Worm (Caenorhabditis elegans) whole organism, L1 larva: ENCODE data around the gene ddx-35.

Experiments
- C04F5.9 ChIP-seq: sonication (generic microtip); optimal IDR thresholded peaks from 2 replicates; lab custom pipeline; 2016; ENCODE audit warnings: missing genetic modification characterization, missing compliant biosample characterization
- C34B4.2 ChIP-seq: sonication (generic microtip); optimal IDR thresholded peaks from 2 replicates; lab custom pipeline; 2017; ENCODE audit warnings: mild to moderate bottlenecking, missing genetic modification characterization, missing compliant biosample characterization
- Y116A8C.19 ChIP-seq: sonication (generic microtip); optimal IDR thresholded peaks from 2 replicates; lab custom pipeline; 2016; ENCODE audit warnings: missing compliant biosample characterization, missing genetic modification characterization, borderline replicate concordance
- aha-1 ChIP-seq: fragments of 150-350 bp; optimal IDR thresholded peaks from 2 replicates; lab custom pipeline; 2014; ENCODE audit warnings: missing biosample characterization, missing genetic modification characterization
- alr-1 ChIP-seq: fragments of 200-800 bp; sonication (Bioruptor generic); optimal IDR thresholded peaks from 2 replicates; lab custom pipeline; 2018; ENCODE audit warnings: borderline replicate concordance, mild to moderate bottlenecking, missing genetic modification characterization, missing compliant biosample characterization
- aly-2 ChIP-seq: fragments of 150-350 bp; optimal IDR thresholded peaks from 2 replicates; lab custom pipeline; 2014; ENCODE audit warnings: missing biosample characterization, missing genetic modification characterization
- blmp-1 ChIP-seq: fragments of 150-350 bp; optimal IDR thresholded peaks from 2 replicates; lab custom pipeline; 2014; ENCODE audit warnings: missing biosample characterization, missing genetic modification characterization
- ceh-63 ChIP-seq: fragments of 200-800 bp; sonication (Bioruptor generic); optimal IDR thresholded peaks from 2 replicates; lab custom pipeline; 2018; ENCODE audit warnings: mild to moderate bottlenecking, missing genetic modification characterization, missing compliant biosample characterization
- ceh-90 ChIP-seq: sonication (generic microtip); optimal IDR thresholded peaks from 2 replicates; lab custom pipeline; 2016; ENCODE audit warnings: missing genetic modification characterization, missing compliant biosample characterization
- ces-1 ChIP-seq: fragments of 150-350 bp; optimal IDR thresholded peaks from 2 replicates; lab custom pipeline; 2014; ENCODE audit warnings: missing biosample characterization, missing genetic modification reagents, missing genetic modification characterization
- dpl-1 ChIP-seq, 3 experiments: fragments of 150-350 bp in 2 of 3; sonication (generic microtip) in 1 of 3; optimal IDR thresholded peaks; 2 replicates each; lab custom pipeline; 2014 to 2017; ENCODE audit warnings: missing biosample characterization in 3 of 3, missing genetic modification characterization in 3 of 3, missing genetic modification reagents in 3 of 3
- efl-1 ChIP-seq, 4 experiments: fragments of 150-350 bp; optimal IDR thresholded peaks in 3 of 4; peaks in 1 of 4; 1 replicate in 1 of 4; 2 replicates in 3 of 4; lab custom pipeline; 2014; ENCODE audit warnings: missing biosample characterization in 2 of 4, missing genetic modification characterization in 2 of 4, missing genetic modification reagents in 2 of 4
- efl-3 ChIP-seq: fragments of 200-800 bp; sonication (Bioruptor generic); optimal IDR thresholded peaks from 2 replicates; lab custom pipeline; 2018; ENCODE audit warnings: mild to moderate bottlenecking, missing genetic modification characterization, missing compliant biosample characterization
- egl-27 ChIP-seq, 2 experiments: fragments of 150-350 bp in 1 of 2; sonication (generic microtip); optimal IDR thresholded peaks; 3 replicates each; lab custom pipeline; 2017 to 2018; ENCODE audit warnings: missing biosample characterization in 2 of 2, missing genetic modification characterization in 2 of 2, missing genetic modification reagents in 2 of 2
- elt-2 ChIP-seq: sonication (generic microtip); optimal IDR thresholded peaks from 2 replicates; lab custom pipeline; 2016; ENCODE audit warnings: missing genetic modification characterization, mild to moderate bottlenecking, inconsistent platforms, missing compliant biosample characterization, missing genetic modification reagents
- ets-5 ChIP-seq: fragments of 200-800 bp; sonication (Bioruptor generic); IDR thresholded peaks from 2 replicates; pipeline ENCODE4 v1.3.6; 2022; ENCODE audit warnings: missing genetic modification characterization, missing compliant biosample characterization
- fos-1 ChIP-seq: fragments of 150-350 bp; optimal IDR thresholded peaks from 2 replicates; lab custom pipeline; 2014; ENCODE audit warnings: missing biosample characterization, missing genetic modification characterization
- grh-1 ChIP-seq: fragments of 200-800 bp; sonication (Bioruptor generic); IDR thresholded peaks from 2 replicates; pipeline ENCODE4 v1.3.6; 2022; ENCODE audit warnings: missing genetic modification reagents, missing genetic modification characterization, missing compliant biosample characterization
- hlh-17 ChIP-seq: fragments of 200-800 bp; sonication (Bioruptor generic); optimal IDR thresholded peaks from 2 replicates; lab custom pipeline; 2018; ENCODE audit warnings: missing genetic modification characterization, mild to moderate bottlenecking, missing compliant biosample characterization, moderate library complexity, borderline replicate concordance
- hlh-4 ChIP-seq: sonication (generic microtip); optimal IDR thresholded peaks from 2 replicates; lab custom pipeline; 2016; ENCODE audit warnings: mild to moderate bottlenecking, missing genetic modification characterization, missing compliant biosample characterization
- hpl-2 ChIP-seq: fragments of 150-350 bp; optimal IDR thresholded peaks from 2 replicates; lab custom pipeline; 2014; ENCODE audit warnings: missing biosample characterization, missing genetic modification reagents, missing genetic modification characterization
- irx-1 ChIP-seq: sonication (generic microtip); optimal IDR thresholded peaks from 2 replicates; lab custom pipeline; 2016; ENCODE audit warnings: missing genetic modification characterization, missing compliant biosample characterization
- lin-13 ChIP-seq: fragments of 150-350 bp; optimal IDR thresholded peaks from 2 replicates; lab custom pipeline; 2014; ENCODE audit warnings: missing biosample characterization, missing genetic modification reagents, missing genetic modification characterization
- lin-14 ChIP-seq: fragments of 200-800 bp; sonication (Bioruptor generic); optimal IDR thresholded peaks from 2 replicates; lab custom pipeline; 2018; ENCODE audit warnings: mild to moderate bottlenecking, missing genetic modification characterization, moderate library complexity, missing compliant biosample characterization
- lin-15B ChIP-seq: fragments of 150-350 bp; sonication (generic microtip); optimal IDR thresholded peaks from 3 replicates; lab custom pipeline; 2014; ENCODE audit warnings: missing biosample characterization, missing genetic modification characterization
- lin-35 ChIP-seq, 2 experiments: fragments of 150-350 bp; optimal IDR thresholded peaks; 2 replicates each; lab custom pipeline; 2014; ENCODE audit warnings: missing biosample characterization in 2 of 2, missing genetic modification characterization in 2 of 2, missing genetic modification reagents in 2 of 2
- lir-3 ChIP-seq: sonication (generic microtip); optimal IDR thresholded peaks from 2 replicates; lab custom pipeline; 2016; ENCODE audit warnings: mild to moderate bottlenecking, missing genetic modification characterization, moderate library complexity, missing compliant biosample characterization; ENCODE audit not compliant: poor library complexity
- lsy-2 ChIP-seq, 2 experiments: fragments of 150-350 bp; optimal IDR thresholded peaks; 2 replicates each; lab custom pipeline; 2014; ENCODE audit warnings: missing biosample characterization in 2 of 2, missing genetic modification characterization in 2 of 2
- mdl-1 ChIP-seq, 2 experiments: fragments of 150-350 bp; optimal IDR thresholded peaks; 2 replicates each; lab custom pipeline; 2014 to 2017; ENCODE audit warnings: missing biosample characterization in 2 of 2, missing genetic modification characterization in 2 of 2, inconsistent platforms in 1 of 2
- nhr-11 ChIP-seq: fragments of 150-350 bp; optimal IDR thresholded peaks from 2 replicates; lab custom pipeline; 2014; ENCODE audit warnings: missing biosample characterization, missing genetic modification characterization
- nhr-19 ChIP-seq: fragments of 200-800 bp; sonication (Bioruptor generic); conservative IDR thresholded peaks from 2 replicates; pipeline ENCODE4 v1.3.6; 2022; ENCODE audit warnings: missing genetic modification characterization, missing compliant biosample characterization
- nhr-28 ChIP-seq: fragments of 150-350 bp; optimal IDR thresholded peaks from 2 replicates; lab custom pipeline; 2014; ENCODE audit warnings: missing biosample characterization, missing genetic modification characterization
- nhr-47 ChIP-seq: sonication (generic microtip); optimal IDR thresholded peaks from 2 replicates; lab custom pipeline; 2016; ENCODE audit warnings: mild to moderate bottlenecking, missing genetic modification characterization, moderate library complexity, missing compliant biosample characterization
- nhr-71 ChIP-seq: sonication (generic microtip); optimal IDR thresholded peaks from 2 replicates; lab custom pipeline; 2016; ENCODE audit warnings: mild to moderate bottlenecking, missing genetic modification characterization, moderate library complexity, missing compliant biosample characterization
- nhr-76 ChIP-seq: sonication (generic microtip); optimal IDR thresholded peaks from 2 replicates; lab custom pipeline; 2017; ENCODE audit warnings: missing biosample characterization, missing genetic modification characterization
- nhr-77 ChIP-seq: fragments of 150-350 bp; optimal IDR thresholded peaks from 2 replicates; lab custom pipeline; 2014; ENCODE audit warnings: missing biosample characterization, missing genetic modification characterization
- nhr-84 ChIP-seq: sonication (generic microtip); optimal IDR thresholded peaks from 2 replicates; lab custom pipeline; 2017; ENCODE audit warnings: missing biosample characterization, missing genetic modification characterization
- pax-3 ChIP-seq: fragments of 200-800 bp; sonication (Bioruptor generic); optimal IDR thresholded peaks from 2 replicates; lab custom pipeline; 2018; ENCODE audit warnings: mild to moderate bottlenecking, missing genetic modification characterization, moderate library complexity, missing compliant biosample characterization
- rnt-1 ChIP-seq: sonication (generic microtip); optimal IDR thresholded peaks from 2 replicates; lab custom pipeline; 2016; ENCODE audit warnings: mild to moderate bottlenecking, missing genetic modification characterization, moderate library complexity, missing compliant biosample characterization
- skn-1 ChIP-seq: fragments of 150-350 bp; optimal IDR thresholded peaks from 2 replicates; lab custom pipeline; 2014; ENCODE audit warnings: missing biosample characterization, missing genetic modification characterization
- sox-4 ChIP-seq: sonication (generic microtip); optimal IDR thresholded peaks from 2 replicates; lab custom pipeline; 2016; ENCODE audit warnings: missing genetic modification characterization, missing compliant biosample characterization
- sptf-1 ChIP-seq: fragments of 150-350 bp; optimal IDR thresholded peaks from 2 replicates; lab custom pipeline; 2014; ENCODE audit warnings: missing biosample characterization, missing genetic modification characterization
- sup-37 ChIP-seq: fragments of 200-800 bp; sonication (Bioruptor generic); optimal IDR thresholded peaks from 2 replicates; lab custom pipeline; 2018; ENCODE audit warnings: mild to moderate bottlenecking, missing genetic modification characterization, missing compliant biosample characterization
- swsn-7 ChIP-seq: sonication (generic microtip); optimal IDR thresholded peaks from 2 replicates; lab custom pipeline; 2016; ENCODE audit warnings: missing genetic modification characterization, missing compliant biosample characterization
- tlp-1 ChIP-seq: fragments of 150-350 bp; optimal IDR thresholded peaks from 2 replicates; lab custom pipeline; 2014; ENCODE audit warnings: missing biosample characterization, missing genetic modification characterization
- unc-62 ChIP-seq: fragments of 150-350 bp; optimal IDR thresholded peaks from 2 replicates; lab custom pipeline; 2014; ENCODE audit warnings: missing biosample characterization, missing genetic modification reagents, missing genetic modification characterization
- vab-15 ChIP-seq: sonication (generic microtip); optimal IDR thresholded peaks from 2 replicates; lab custom pipeline; 2017; ENCODE audit warnings: missing genotype, mild to moderate bottlenecking, missing genetic modification characterization, missing compliant biosample characterization
- xbp-1 ChIP-seq: sonication (generic microtip); optimal IDR thresholded peaks from 2 replicates; lab custom pipeline; 2016; ENCODE audit warnings: missing genetic modification characterization, missing compliant biosample characterization
- zag-1 ChIP-seq: fragments of 150-350 bp; optimal IDR thresholded peaks from 2 replicates; lab custom pipeline; 2014; ENCODE audit warnings: missing biosample characterization, missing genetic modification characterization
- ztf-11 ChIP-seq, 2 experiments: sonication (generic microtip); optimal IDR thresholded peaks; 2 replicates each; lab custom pipeline; 2016 to 2017; ENCODE audit warnings: missing genetic modification characterization in 2 of 2, missing biosample characterization in 1 of 2, missing compliant biosample characterization in 1 of 2
- ztf-4 ChIP-seq: fragments of 150-350 bp; optimal IDR thresholded peaks from 2 replicates; lab custom pipeline; 2014; ENCODE audit warnings: missing biosample characterization, missing genetic modification characterization

Gene ddx-35

DNA sequence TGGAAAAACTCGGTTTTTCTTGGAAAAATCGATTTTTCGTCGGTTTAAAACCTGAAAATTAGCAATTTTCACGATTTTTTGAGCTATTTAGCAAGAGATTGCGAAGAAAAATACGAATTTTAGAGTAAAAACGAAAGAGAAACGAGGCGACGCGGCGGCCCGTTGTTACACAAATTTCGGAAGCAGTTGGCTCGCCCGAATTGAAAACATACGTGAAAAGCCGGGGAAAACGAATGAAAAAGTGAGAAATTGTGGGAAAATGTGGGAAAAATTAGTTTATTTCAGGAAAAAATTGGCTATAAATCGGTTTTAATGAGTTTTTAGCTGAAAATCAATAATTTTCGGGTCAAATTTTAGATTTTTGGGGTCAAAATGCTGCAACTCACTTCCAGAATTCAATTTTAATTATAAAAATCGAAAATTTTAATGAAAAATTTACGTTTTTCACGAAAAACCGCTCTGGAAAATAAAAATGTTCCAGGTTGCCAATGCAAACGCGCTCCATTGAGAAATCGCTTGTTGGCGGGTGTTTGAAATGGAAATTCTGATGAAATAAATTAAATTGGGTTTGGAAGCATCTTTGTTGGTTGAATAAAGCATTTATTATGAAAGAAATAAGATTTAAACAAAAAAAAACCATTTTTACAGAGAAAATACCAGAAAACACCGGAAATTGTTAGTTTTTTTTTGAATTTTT, 21.3 kb downstream of the ddx-35 start, which contains the start of gene snf-6 (continued):
- TF ChIP-seq elt-2, result no peak
- TF ChIP-seq fos-1, result peak; percentile 18
- TF ChIP-seq vab-15 (tag; lab: Kevin White, UChicago), result no peak
- TF ChIP-seq nhr-71, result peak; percentile 59
- no peak for TF ChIP-seq nhr-76 (tag; lab: Kevin White, UChicago)
- TF ChIP-seq ets-5, result no peak
- TF ChIP-seq lin-35 (GFP tag; optimal IDR thresholded peaks at IDR 0.05; lab: Kevin White, UChicago), result peak; percentile 91 to 97
- TF ChIP-seq lin-14 (GFP tag; lab: Kevin White, UChicago), result no peak
- no peak for TF ChIP-seq Y116A8C.19 (tag; lab: Kevin White, UChicago)
- TF ChIP-seq nhr-19, result no peak
- peak; percentile 67 for TF ChIP-seq lin-15B (tag; lab: Kevin White, UChicago)
- no peak for TF ChIP-seq zag-1 (tag; lab: Kevin White, UChicago)
- no peak for TF ChIP-seq hlh-17
- TF ChIP-seq blmp-1 (tag; lab: Kevin White, UChicago), result peak; percentile 12
- no peak for TF ChIP-seq aly-2 (tag; lab: Kevin White, UChicago)
- TF ChIP-seq lin-13, result peak; percentile 40
- no peak for TF ChIP-seq ceh-63 (GFP tag; lab: Kevin White, UChicago)
- no peak for TF ChIP-seq C04F5.9 (tag; lab: Kevin White, UChicago)
- TF ChIP-seq C34B4.2 (tag; lab: Kevin White, UChicago), result no peak
- TF ChIP-seq lir-3 (tag; lab: Kevin White, UChicago), result no peak
- TF ChIP-seq alr-1 (tag; lab: Kevin White, UChicago), result no peak
- peak; percentile 84 to 93 (median 91) for TF ChIP-seq dpl-1 (GFP tag; optimal IDR thresholded peaks at IDR 0.05; lab: Kevin White, UChicago)
- no peak for TF ChIP-seq unc-62 (GFP tag; lab: Kevin White, UChicago)
- TF ChIP-seq skn-1 (tag; lab: Kevin White, UChicago), result peak; percentile 47
- peak; percentile 28 for TF ChIP-seq swsn-7 (tag; lab: Kevin White, UChicago)
- TF ChIP-seq sup-37 (GFP tag; lab: Kevin White, UChicago), result no peak
- peak; percentile 41 for TF ChIP-seq xbp-1 (tag; lab: Kevin White, UChicago)
- TF ChIP-seq nhr-47, result peak; percentile 63
- TF ChIP-seq ceh-90 (tag; lab: Kevin White, UChicago), result peak; percentile 8
- no peak for TF ChIP-seq sox-4 (tag; lab: Kevin White, UChicago)
- TF ChIP-seq nhr-28 (tag; lab: Kevin White, UChicago), result no peak
- TF ChIP-seq rnt-1 (tag; lab: Kevin White, UChicago), result no peak
- no peak for TF ChIP-seq grh-1
- TF ChIP-seq irx-1 (tag; lab: Kevin White, UChicago), result peak; percentile 17
- TF ChIP-seq tlp-1 (tag; lab: Kevin White, UChicago), result no peak
- TF ChIP-seq efl-3 (GFP tag; lab: Kevin White, UChicago), result no peak
- peak; percentile 51 to 64 for TF ChIP-seq lsy-2 (tag; optimal IDR thresholded peaks at IDR 0.05; lab: Kevin White, UChicago)
- TF ChIP-seq egl-27 (tag; optimal IDR thresholded peaks at IDR 0.05; lab: Kevin White, UChicago), result no peak
- TF ChIP-seq efl-1 (optimal IDR thresholded peaks at IDR 0.05; lab: Kevin White, UChicago), result peak; percentile 89 to 95
- peak; percentile 92 to 99 for TF ChIP-seq efl-1 (GFP tag; optimal IDR thresholded peaks at IDR 0.05 in 1 of 2; lab: Kevin White, UChicago)
- no peak for TF ChIP-seq aha-1 (tag; lab: Kevin White, UChicago)
- no peak for TF ChIP-seq ces-1 (GFP tag; lab: Kevin White, UChicago)
- TF ChIP-seq sptf-1 (tag; lab: Kevin White, UChicago), result no peak
- TF ChIP-seq nhr-11 (tag; lab: Kevin White, UChicago), result no peak
- no peak for TF ChIP-seq hpl-2 (GFP tag; lab: Kevin White, UChicago)
- TF ChIP-seq mdl-1 (tag; optimal IDR thresholded peaks at IDR 0.05; lab: Kevin White, UChicago), result no peak
- TF ChIP-seq hlh-4, result no peak
- TF ChIP-seq ztf-11 (tag; optimal IDR thresholded peaks at IDR 0.05; lab: Kevin White, UChicago), result peak in 1 of 2 experiments; percentile 5
- peak; percentile 16 for TF ChIP-seq pax-3 (tag; lab: Kevin White, UChicago)
- no peak for TF ChIP-seq nhr-77
- no peak for TF ChIP-seq nhr-84 (tag; lab: Kevin White, UChicago)
- no peak for TF ChIP-seq ztf-4 (tag; lab: Kevin White, UChicago)
